Fruit fly (Drosophila melanogaster): ENCODE results near the gene CG15473.
A peak's percentile ranks its signal among the peaks of the same experiment; 100 is the strongest.

Gene CG15473

DNA sequence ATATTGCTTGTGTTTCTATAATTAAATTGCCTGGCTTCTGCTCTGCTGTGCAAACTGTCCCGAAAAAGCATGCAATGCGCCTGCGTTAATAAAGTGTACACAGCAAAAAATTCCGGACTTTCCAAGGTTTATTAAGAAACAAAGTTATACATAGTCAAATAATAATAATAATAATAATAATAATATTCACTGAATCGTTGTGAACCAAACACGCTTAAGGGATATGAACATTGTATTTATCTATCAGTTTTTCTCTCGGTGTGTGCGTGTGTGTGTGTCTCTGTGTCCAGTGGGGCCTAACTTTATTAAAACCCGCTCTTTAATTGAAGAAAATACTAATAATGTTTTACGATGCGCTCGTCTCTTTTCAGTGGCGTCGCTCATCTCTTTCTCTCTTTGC lies 36.9 kb upstream of the CG15473 start (continued):
- TF ChIP-seq salr (GFP tag; optimal IDR thresholded peaks at IDR 0.05) (peak in 1 of 2 experiments; percentile 7), CG11294 (GFP tag; IDR thresholded peaks at IDR 0.05) (0 out of 2 replicates have a peak, but pooled peaks have one; percentile 28), CG32006 (GFP tag; optimal IDR thresholded peaks at IDR 0.05) (peak; percentile 57), net (GFP tag; optimal IDR thresholded peaks at IDR 0.05) (no peak), CG16779 (tag; optimal IDR thresholded peaks at IDR 0.05) (no peak)

DNA sequence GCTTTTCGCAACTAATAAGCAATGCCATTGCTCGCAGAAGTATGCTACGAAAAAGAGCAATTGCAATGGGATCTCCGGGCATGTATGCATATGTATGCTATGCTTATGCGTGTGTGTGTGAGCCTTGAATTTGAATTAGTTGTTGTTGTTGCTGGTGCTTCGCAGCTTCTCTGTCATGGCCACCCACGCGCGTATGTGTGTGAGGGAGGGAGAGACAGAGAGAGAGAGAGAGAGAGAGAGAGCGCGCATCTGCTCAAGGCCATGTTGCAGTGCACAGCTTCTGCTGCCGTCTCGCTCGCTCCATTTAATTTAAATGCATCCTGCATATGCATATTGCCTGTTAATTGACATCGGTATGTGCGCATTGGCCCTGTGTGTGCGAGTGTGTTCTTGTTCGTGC lies 36.5 kb upstream of the CG15473 start:
- no peak for TF ChIP-seq acj6 (GFP tag; optimal IDR thresholded peaks at IDR 0.05)
- no peak for TF ChIP-seq Blimp-1 (GFP tag; optimal IDR thresholded peaks at IDR 0.05)
- TF ChIP-seq CG4318 (GFP tag; optimal IDR thresholded peaks at IDR 0.05) = no peak
- TF ChIP-seq CG1621 (tag; optimal IDR thresholded peaks at IDR 0.05) = no peak
- TF ChIP-seq achi (GFP tag; optimal IDR thresholded peaks at IDR 0.05) = no peak
- no peak for TF ChIP-seq fd59A (GFP tag; optimal IDR thresholded peaks at IDR 0.05)
- TF ChIP-seq Ets96B (tag; optimal IDR thresholded peaks at IDR 0.05) = no peak
- no peak for TF ChIP-seq CG31627 (GFP tag; optimal IDR thresholded peaks at IDR 0.05)
- TF ChIP-seq CG6792 (GFP tag; optimal IDR thresholded peaks at IDR 0.05) = no peak
- TF ChIP-seq Ets21C (GFP tag; optimal IDR thresholded peaks at IDR 0.05) = no peak
- TF ChIP-seq Lpt (GFP tag; optimal IDR thresholded peaks at IDR 0.05) = no peak
- TF ChIP-seq CG3919 (GFP tag; optimal IDR thresholded peaks at IDR 0.05) = no peak
- no peak for TF ChIP-seq topi (GFP tag; optimal IDR thresholded peaks at IDR 0.05)
- no peak for TF ChIP-seq CG15336 (GFP tag; IDR thresholded peaks at IDR 0.05)
- TF ChIP-seq CG32006 (GFP tag; optimal IDR thresholded peaks at IDR 0.05) = no peak

DNA sequence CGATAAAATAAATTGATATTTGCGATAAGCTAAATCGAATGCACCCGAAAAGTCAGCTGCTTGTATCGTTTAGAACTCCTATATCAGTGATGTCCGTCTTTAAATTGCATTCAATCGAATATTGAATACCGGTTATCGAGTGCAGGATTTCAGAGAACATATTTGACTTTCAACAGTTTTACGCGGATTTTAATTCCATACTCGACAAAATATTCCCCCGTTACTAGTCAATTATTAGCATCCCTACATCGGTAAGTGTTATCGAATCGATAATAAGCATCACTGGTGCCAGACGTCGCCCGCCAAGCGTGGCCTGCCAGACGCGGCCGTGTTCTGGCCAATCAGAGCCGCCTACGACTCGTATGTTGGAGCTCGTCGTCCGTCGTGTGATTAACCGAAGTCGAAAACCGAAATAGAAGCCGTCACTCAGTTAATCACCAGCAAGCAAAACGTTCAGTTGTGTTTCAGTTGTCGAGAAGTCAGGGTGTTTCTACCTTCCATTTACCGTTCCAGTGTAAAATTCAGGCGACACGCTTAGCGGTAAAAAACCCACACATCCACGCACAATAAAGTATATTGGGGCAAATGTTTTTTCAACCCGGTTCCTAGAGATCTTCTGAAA lies 33.6 kb upstream of the CG15473 start, which contains the start of gene ctp:
TSS of gene ctp (plus strand) at position 23 of the 622 bp plus-strand sequence.
- TF ChIP-seq Sox14 (GFP tag; optimal IDR thresholded peaks at IDR 0.05) = peak; percentile 32
- no peak for TF ChIP-seq fkh (GFP tag; optimal IDR thresholded peaks at IDR 0.05)
- TF ChIP-seq CG34406 (GFP tag; optimal IDR thresholded peaks at IDR 0.05) = no peak
- TF ChIP-seq achi (GFP tag; optimal IDR thresholded peaks at IDR 0.05) = peak; percentile 49
- peak; percentile 47 for TF ChIP-seq CG6854 (GFP tag; optimal IDR thresholded peaks at IDR 0.05)
- 0 out of 2 replicates have a peak, but pooled peaks have one; percentile 10 for TF ChIP-seq Gug (GFP tag; IDR thresholded peaks at IDR 0.05)
- peak; percentile 3 for TF ChIP-seq CG3032 (tag; optimal IDR thresholded peaks at IDR 0.05)
- no peak for TF ChIP-seq CG8632 (GFP tag; optimal IDR thresholded peaks at IDR 0.05)
- TF ChIP-seq Lpt (GFP tag; optimal IDR thresholded peaks at IDR 0.05) = peak; percentile 16
- peak; percentile 50 to 56 for TF ChIP-seq ss (GFP tag; optimal IDR thresholded peaks at IDR 0.05)
- TF ChIP-seq eg (GFP tag; IDR thresholded peaks at IDR 0.05) = peak; percentile 52; the same call in 1 of the 3 replicates
- no peak for TF ChIP-seq Hr38 (GFP tag; optimal IDR thresholded peaks at IDR 0.05)
- peak; percentile 43 for TF ChIP-seq Hr39 (GFP tag; optimal IDR thresholded peaks at IDR 0.05)
- TF ChIP-seq Ets96B (tag; optimal IDR thresholded peaks at IDR 0.05) = peak; percentile 15
- peak; percentile 46 for TF ChIP-seq Smox (GFP tag; optimal IDR thresholded peaks at IDR 0.05)
- peak; percentile 48 for TF ChIP-seq net (GFP tag; optimal IDR thresholded peaks at IDR 0.05)
- peak; percentile 20 for TF ChIP-seq Hr4 (GFP tag; optimal IDR thresholded peaks at IDR 0.05)
- TF ChIP-seq svp (GFP tag) = peak; percentile 67
- TF ChIP-seq CG7368 (GFP tag; optimal IDR thresholded peaks at IDR 0.05) = peak; percentile 34
- TF ChIP-seq esn (GFP tag; optimal IDR thresholded peaks at IDR 0.05) = peak; percentile 60
- no peak for TF ChIP-seq Ets21C (GFP tag; optimal IDR thresholded peaks at IDR 0.05)
- TF ChIP-seq cyc (GFP tag; optimal IDR thresholded peaks at IDR 0.05) = peak; percentile 18
- no peak for TF ChIP-seq CG10669 (GFP tag; optimal IDR thresholded peaks at IDR 0.05)
- peak; percentile 43 for TF ChIP-seq CG31627 (GFP tag; optimal IDR thresholded peaks at IDR 0.05)
- TF ChIP-seq CG10631 (GFP tag; optimal IDR thresholded peaks at IDR 0.05) = peak; percentile 36
- TF ChIP-seq CG6163 (GFP tag; IDR thresholded peaks at IDR 0.05) = peak; percentile 56; the same call in 1 of the 3 replicates
- TF ChIP-seq CG4318 (GFP tag; optimal IDR thresholded peaks at IDR 0.05) = no peak
- peak; percentile 35 for TF ChIP-seq CG3919 (GFP tag; optimal IDR thresholded peaks at IDR 0.05)
- TF ChIP-seq CG1621 (tag; optimal IDR thresholded peaks at IDR 0.05) = no peak
- TF ChIP-seq spab (GFP tag; optimal IDR thresholded peaks at IDR 0.05) = no peak
- no peak for TF ChIP-seq CG6276 (GFP tag; optimal IDR thresholded peaks at IDR 0.05)
- peak; percentile 60 for TF ChIP-seq vri (GFP tag; optimal IDR thresholded peaks at IDR 0.05)
- TF ChIP-seq Eip78C (GFP tag) = peak; percentile 66
- peak; percentile 43 for TF ChIP-seq OdsH (GFP tag; optimal IDR thresholded peaks at IDR 0.05)
- TF ChIP-seq topi (GFP tag; optimal IDR thresholded peaks at IDR 0.05) = peak; percentile 38
- TF ChIP-seq Met (GFP tag; optimal IDR thresholded peaks at IDR 0.05) = peak; percentile 40
- TF ChIP-seq Eip75B (GFP tag; optimal IDR thresholded peaks at IDR 0.05) = peak; percentile 6
- TF ChIP-seq CG16779 (tag; optimal IDR thresholded peaks at IDR 0.05) = peak; percentile 63
